Worm (Caenorhabditis elegans): ENCODE data around the gene ptr-20.

- TF ChIP-seq elt-1 (tag; optimal IDR thresholded peaks at IDR 0.05; ENCODE audit: borderline replicate concordance, insufficient read depth) (no peak), lsy-2 (tag; optimal IDR thresholded peaks at IDR 0.05) (no peak), snpc-4 (tag; optimal IDR thresholded peaks at IDR 0.05) (no peak), nhr-237 (tag; optimal IDR thresholded peaks at IDR 0.05) (no peak), bed-3 (GFP tag; optimal IDR thresholded peaks at IDR 0.05) (no peak), elt-3 (tag; optimal IDR thresholded peaks at IDR 0.05) (no peak), unc-62 (GFP tag; optimal IDR thresholded peaks at IDR 0.05) (no peak), tbx-8 (GFP tag; optimal IDR thresholded peaks at IDR 0.05) (no peak), nhr-76 (tag; optimal IDR thresholded peaks at IDR 0.05) (no peak), lin-32 (GFP tag; optimal IDR thresholded peaks at IDR 0.05) (no peak), hlh-1 (tag; optimal IDR thresholded peaks at IDR 0.05) (no peak), lin-13 (tag; optimal IDR thresholded peaks at IDR 0.05) (no peak), ztf-11 (tag; optimal IDR thresholded peaks at IDR 0.05) (no peak)
These were observed 15.2 kb downstream of the ptr-20 start for ce11 chrII:15173174-15173573.

All from whole organism, mixed stage, embryonic.